Fruit fly (Drosophila melanogaster) whole organism, adult: ENCODE data around the gene flfl.

Experiments used
- CG11617 ChIP-seq: fragments of 200-800 bp; sonication (Bioruptor generic); optimal IDR thresholded peaks from 2 replicates; lab custom pipeline; 2017; ENCODE audit warnings: mild to moderate bottlenecking, missing biosample characterization, missing genetic modification reagents, missing genetic modification characterization
- CG12768 ChIP-seq: fragments of 200-800 bp; sonication (Bioruptor generic); optimal IDR thresholded peaks from 2 replicates; lab custom pipeline; 2017; ENCODE audit warnings: missing biosample characterization, missing genetic modification characterization, mild to moderate bottlenecking, moderate library complexity, missing genetic modification reagents
- CG14711 ChIP-seq: fragments of 200-800 bp; sonication (Bioruptor generic); optimal IDR thresholded peaks from 2 replicates; lab custom pipeline; 2018; ENCODE audit warnings: missing biosample characterization, mild to moderate bottlenecking, missing genetic modification characterization, moderate library complexity
- CG1620 ChIP-seq: fragments of 200-800 bp; sonication (Bioruptor generic); optimal IDR thresholded peaks from 2 replicates; lab custom pipeline; 2016; ENCODE audit warnings: missing biosample characterization, missing genetic modification characterization
- CG33017 ChIP-seq: fragments of 200-800 bp; sonication (Bioruptor generic); optimal IDR thresholded peaks from 2 replicates; lab custom pipeline; 2018; ENCODE audit warnings: missing biosample characterization, mild to moderate bottlenecking, missing genetic modification characterization, moderate library complexity
- CG5204 ChIP-seq: fragments of 200-800 bp; sonication (Bioruptor generic); optimal IDR thresholded peaks from 2 replicates; lab custom pipeline; 2016; ENCODE audit warnings: missing biosample characterization, missing genetic modification characterization
- CG7045 ChIP-seq: fragments of 200-800 bp; sonication (Bioruptor generic); optimal IDR thresholded peaks from 2 replicates; lab custom pipeline; 2017; ENCODE audit warnings: missing biosample characterization, mild to moderate bottlenecking, missing genetic modification characterization
- CG7101 ChIP-seq: fragments of 200-800 bp; sonication (Bioruptor generic); optimal IDR thresholded peaks from 2 replicates; lab custom pipeline; 2018; ENCODE audit warnings: missing biosample characterization, mild to moderate bottlenecking, missing genetic modification characterization, moderate library complexity
- Clk ChIP-seq: fragments of 200-800 bp; sonication (Bioruptor generic); optimal IDR thresholded peaks from 2 replicates; lab custom pipeline; 2017; ENCODE audit warnings: missing biosample characterization, missing genetic modification characterization
- Hr96 ChIP-seq: fragments of 200-800 bp; sonication (Bioruptor generic); optimal IDR thresholded peaks from 2 replicates; lab custom pipeline; 2016; ENCODE audit warnings: missing biosample characterization, missing genetic modification characterization
- Mnt ChIP-seq: fragments of 200-800 bp; sonication (Bioruptor generic); optimal IDR thresholded peaks from 2 replicates; lab custom pipeline; 2016; ENCODE audit warnings: missing biosample characterization, mild to moderate bottlenecking, missing genetic modification characterization
- bab1 ChIP-seq: fragments of 200-800 bp; sonication (Bioruptor generic); optimal IDR thresholded peaks from 3 replicates; lab custom pipeline; 2019; ENCODE audit warnings: missing biosample characterization, mild to moderate bottlenecking, missing genetic modification characterization, moderate library complexity
- cic ChIP-seq: fragments of 200-800 bp; sonication (Bioruptor generic); optimal IDR thresholded peaks from 2 replicates; lab custom pipeline; 2017; ENCODE audit warnings: missing biosample characterization, mild to moderate bottlenecking, missing genetic modification characterization, moderate library complexity
- cnc ChIP-seq, 2 experiments: fragments of >200 bp; optimal IDR thresholded peaks; 2 replicates each; lab custom pipeline; 2017
- kay ChIP-seq: fragments of 200-800 bp; sonication (Bioruptor generic); peaks from one replicate; lab custom pipeline; 2016; ENCODE audit warnings: missing biosample characterization, missing genetic modification characterization, borderline replicate concordance
- ovo ChIP-seq: fragments of 200-800 bp; sonication (Bioruptor generic); optimal IDR thresholded peaks from 2 replicates; lab custom pipeline; 2016; ENCODE audit warnings: missing biosample characterization, missing genetic modification characterization
- pad ChIP-seq: fragments of 200-800 bp; sonication (Bioruptor generic); optimal IDR thresholded peaks from 3 replicates; lab custom pipeline; 2017; ENCODE audit warnings: missing biosample characterization, missing genetic modification characterization, mild to moderate bottlenecking, moderate library complexity, missing genetic modification reagents
- tj ChIP-seq: fragments of 200-800 bp; sonication (Bioruptor generic); optimal IDR thresholded peaks from 3 replicates; lab custom pipeline; 2017; ENCODE audit warnings: missing biosample characterization, mild to moderate bottlenecking, missing genetic modification characterization, moderate library complexity
- toe ChIP-seq: fragments of 200-800 bp; sonication (Bioruptor generic); optimal IDR thresholded peaks from 2 replicates; lab custom pipeline; 2016; ENCODE audit warnings: missing biosample characterization, missing genetic modification characterization

flfl gene

dm6 chr3R:13718076-13718475 is 34.4 kb downstream of the flfl start, which contains the start of gene Ubc87F:
Ubc87F (minus strand) TSS chr3R:13718176.
- TF ChIP-seq kay (GFP tag; lab: Kevin White, UChicago) (no peak), cnc (optimal IDR thresholded peaks at IDR 0.05; lab: Kevin White, UChicago) (no peak), ovo (no peak), bab1 (no peak), CG12768 (GFP tag; lab: Kevin White, UChicago) (no peak), CG5204 (GFP tag; lab: Kevin White, UChicago) (no peak)

- no peak for TF ChIP-seq Hr96
- no peak for TF ChIP-seq CG5204 (GFP tag; lab: Kevin White, UChicago)
- TF ChIP-seq CG33017 (tag; lab: Kevin White, UChicago), result no peak
- no peak for TF ChIP-seq cic (GFP tag; lab: Kevin White, UChicago)
- TF ChIP-seq CG12768 (GFP tag; lab: Kevin White, UChicago), result no peak
- no peak for TF ChIP-seq Mnt (GFP tag; lab: Kevin White, UChicago)
- TF ChIP-seq pad (GFP tag; lab: Kevin White, UChicago), result no peak
- TF ChIP-seq ovo, result no peak
- TF ChIP-seq kay (GFP tag; lab: Kevin White, UChicago), result no peak
- TF ChIP-seq CG14711 (tag; lab: Kevin White, UChicago), result no peak
- TF ChIP-seq bab1, result no peak
- no peak for TF ChIP-seq CG11617 (GFP tag; lab: Kevin White, UChicago)
- no peak for TF ChIP-seq CG7101 (tag; lab: Kevin White, UChicago)
Measured at dm6 chr3R:13719053-13719452, 35.3 kb downstream of the flfl start.

dm6 chr3R:13720798-13721197 is 37.1 kb downstream of the flfl start:
- TF ChIP-seq cic (GFP tag; lab: Kevin White, UChicago) (no peak), CG11617 (GFP tag; lab: Kevin White, UChicago) (no peak), tj (GFP tag; lab: Kevin White, UChicago) (peak; percentile 93)

- TF ChIP-seq Mnt (GFP tag; lab: Kevin White, UChicago), result no peak
- no peak for TF ChIP-seq CG7101 (tag; lab: Kevin White, UChicago)
- TF ChIP-seq tj (GFP tag; lab: Kevin White, UChicago), result no peak
- no peak for TF ChIP-seq pad (GFP tag; lab: Kevin White, UChicago)
- no peak for TF ChIP-seq CG5204 (GFP tag; lab: Kevin White, UChicago)
- TF ChIP-seq ovo, result no peak
- TF ChIP-seq Clk (GFP tag; lab: Kevin White, UChicago), result no peak
- no peak for TF ChIP-seq CG12768 (GFP tag; lab: Kevin White, UChicago)
- no peak for TF ChIP-seq kay (GFP tag; lab: Kevin White, UChicago)
- no peak for TF ChIP-seq CG1620 (GFP tag; lab: Kevin White, UChicago)
- TF ChIP-seq CG11617 (GFP tag; lab: Kevin White, UChicago), result no peak
- no peak for TF ChIP-seq Hr96
Measured at dm6 chr3R:13721998-13722397, 38.3 kb downstream of the flfl start.

- TF ChIP-seq ovo (no peak), CG1620 (GFP tag; lab: Kevin White, UChicago) (no peak), CG5204 (GFP tag; lab: Kevin White, UChicago) (no peak), tj (GFP tag; lab: Kevin White, UChicago) (peak; percentile 95), bab1 (no peak)
Measured at dm6 chr3R:13722451-13722850, 38.7 kb downstream of the flfl start.

dm6 chr3R:13724029-13724638 is 40.4 kb downstream of the flfl start:
- peak; percentile 7 for TF ChIP-seq kay (GFP tag; lab: Kevin White, UChicago)
- no peak for TF ChIP-seq Clk (GFP tag; lab: Kevin White, UChicago)

- TF ChIP-seq cic (GFP tag; lab: Kevin White, UChicago) (no peak), CG11617 (GFP tag; lab: Kevin White, UChicago) (no peak), bab1 (no peak), CG7045 (GFP tag; lab: Kevin White, UChicago) (no peak)
Measured at dm6 chr3R:13726795-13727194, 43.1 kb downstream of the flfl start.

- peak; percentile 99 for TF ChIP-seq tj (GFP tag; lab: Kevin White, UChicago)
- no peak for TF ChIP-seq bab1
- peak; percentile 48 for TF ChIP-seq ovo
- no peak for TF ChIP-seq kay (GFP tag; lab: Kevin White, UChicago)
- no peak for TF ChIP-seq cic (GFP tag; lab: Kevin White, UChicago)
- no peak for TF ChIP-seq Mnt (GFP tag; lab: Kevin White, UChicago)
- no peak for TF ChIP-seq toe (GFP tag; lab: Kevin White, UChicago)
- TF ChIP-seq cnc (optimal IDR thresholded peaks at IDR 0.05; lab: Kevin White, UChicago), result no peak
Measured at dm6 chr3R:13728897-13729296, 45.2 kb downstream of the flfl start.
